Fruit fly (Drosophila melanogaster) whole organism, embryonic: Measurements from ENCODE around the gene CG43658.
A peak's percentile ranks its signal among the peaks of the same experiment; 100 is the strongest.

Source experiments
- Antp ChIP-seq: fragments of 200-800 bp; sonication (Bioruptor generic); optimal IDR thresholded peaks from 3 replicates; lab custom pipeline; 2016; ENCODE audit warnings: missing biosample characterization, missing genetic modification characterization
- BEAF-32 ChIP-seq: fragments of 200-800 bp; sonication (Bioruptor generic); optimal IDR thresholded peaks from 3 replicates; lab custom pipeline; 2017; ENCODE audit warnings: missing biosample characterization, missing genetic modification characterization, mild to moderate bottlenecking, moderate library complexity, missing genetic modification reagents
- CG11085 ChIP-seq: fragments of 200-800 bp; sonication (Bioruptor generic); IDR thresholded peaks from 2 replicates; pipeline ENCODE4 v1.3.6; 2022; ENCODE audit warnings: missing biosample characterization, missing genetic modification characterization
- CG11504 ChIP-seq: fragments of 200-800 bp; sonication (Bioruptor generic); optimal IDR thresholded peaks from 3 replicates; lab custom pipeline; 2019; ENCODE audit warnings: missing biosample characterization, mild to moderate bottlenecking, missing genetic modification characterization, moderate library complexity
- CG12104 ChIP-seq: fragments of 200-800 bp; sonication (Bioruptor generic); optimal IDR thresholded peaks from 3 replicates; lab custom pipeline; 2016; ENCODE audit warnings: missing biosample characterization, missing genetic modification characterization
- CG12219 ChIP-seq: fragments of 200-800 bp; sonication (Bioruptor generic); optimal IDR thresholded peaks from 3 replicates; lab custom pipeline; 2018; ENCODE audit warnings: missing biosample characterization, mild to moderate bottlenecking, missing genetic modification characterization
- CG1529 ChIP-seq: fragments of 200-800 bp; sonication (Bioruptor generic); optimal IDR thresholded peaks from 3 replicates; lab custom pipeline; 2018; ENCODE audit warnings: missing biosample characterization, missing genetic modification characterization
- CG15514 ChIP-seq: fragments of 200-800 bp; sonication (Bioruptor generic); optimal IDR thresholded peaks from 3 replicates; lab custom pipeline; 2017; ENCODE audit warnings: missing biosample characterization, missing genetic modification characterization, mild to moderate bottlenecking, moderate library complexity, missing genetic modification reagents
- CG1602 ChIP-seq: fragments of 200-800 bp; sonication (Bioruptor generic); optimal IDR thresholded peaks from 3 replicates; lab custom pipeline; 2016; ENCODE audit warnings: missing biosample characterization, missing genetic modification characterization
- CG1647 ChIP-seq: fragments of 200-800 bp; sonication (Bioruptor generic); optimal IDR thresholded peaks from 3 replicates; lab custom pipeline; 2016; ENCODE audit warnings: missing biosample characterization, missing genetic modification characterization
- CG17361 ChIP-seq: fragments of 200-800 bp; sonication (Bioruptor generic); IDR thresholded peaks from 3 replicates; pipeline ENCODE4 v1.3.6; 2022; ENCODE audit warnings: missing biosample characterization, missing genetic modification characterization
- CG2120 ChIP-seq: fragments of 200-800 bp; sonication (Bioruptor generic); optimal IDR thresholded peaks from 3 replicates; lab custom pipeline; 2016; ENCODE audit warnings: missing biosample characterization, missing genetic modification characterization
- CG30403 ChIP-seq: fragments of 200-800 bp; sonication (Bioruptor generic); optimal IDR thresholded peaks from 3 replicates; lab custom pipeline; 2016; ENCODE audit warnings: missing biosample characterization, missing genetic modification characterization
- CG4282 ChIP-seq: fragments of 200-800 bp; sonication (Bioruptor generic); optimal IDR thresholded peaks from 2 replicates; lab custom pipeline; 2016; ENCODE audit warnings: missing biosample characterization, missing genetic modification characterization
- CG4328 ChIP-seq: fragments of 200-800 bp; sonication (Bioruptor generic); optimal IDR thresholded peaks from 3 replicates; lab custom pipeline; 2017; ENCODE audit warnings: missing biosample characterization, missing genetic modification reagents, missing genetic modification characterization
- CG4404 ChIP-seq: fragments of 200-800 bp; sonication (Bioruptor generic); IDR thresholded peaks from 2 replicates; pipeline ENCODE4 v1.3.6; 2022; ENCODE audit warnings: missing biosample characterization, missing genetic modification characterization
- CG4730 ChIP-seq: fragments of 200-800 bp; sonication (Bioruptor generic); IDR thresholded peaks from 2 replicates; pipeline ENCODE4 v1.3.6; 2022; ENCODE audit warnings: missing biosample characterization, missing genetic modification characterization
- CG4820 ChIP-seq: fragments of 200-800 bp; sonication (Bioruptor generic); optimal IDR thresholded peaks from 3 replicates; lab custom pipeline; 2016; ENCODE audit warnings: missing biosample characterization, missing genetic modification characterization
- CG7928 ChIP-seq: fragments of 200-800 bp; sonication (Bioruptor generic); optimal IDR thresholded peaks from 2 replicates; lab custom pipeline; 2017; ENCODE audit warnings: missing biosample characterization, mild to moderate bottlenecking, missing genetic modification characterization
- CG8388 ChIP-seq: fragments of 200-800 bp; sonication (Bioruptor generic); optimal IDR thresholded peaks from 2 replicates; lab custom pipeline; 2019; ENCODE audit warnings: missing biosample characterization, mild to moderate bottlenecking, missing genetic modification characterization, moderate library complexity
- CrebB ChIP-seq: fragments of 200-800 bp; sonication (Bioruptor generic); optimal IDR thresholded peaks from 3 replicates; lab custom pipeline; 2018; ENCODE audit warnings: missing biosample characterization, mild to moderate bottlenecking, missing genetic modification characterization
- Drgx ChIP-seq: fragments of 200-800 bp; sonication (Bioruptor generic); IDR thresholded peaks from 2 replicates; pipeline ENCODE4 v1.3.6; 2022; ENCODE audit warnings: missing biosample characterization, missing genetic modification characterization
- Eip74EF ChIP-seq, 2 experiments: fragments of 200-800 bp in 1 of 2; fragments of >200 bp in 1 of 2; sonication (Bioruptor generic) in 1 of 2; optimal IDR thresholded peaks; 2 replicates each; lab custom pipeline; 2017 to 2019; ENCODE audit warnings: missing biosample characterization in 2 of 2, missing genetic modification characterization in 2 of 2, mild to moderate bottlenecking in 1 of 2, moderate library complexity in 1 of 2
- HHEX ChIP-seq: fragments of 200-800 bp; sonication (Bioruptor generic); optimal IDR thresholded peaks from 3 replicates; lab custom pipeline; 2017; ENCODE audit warnings: missing biosample characterization, mild to moderate bottlenecking, missing genetic modification characterization, missing genetic modification reagents
- Lhr ChIP-seq: fragments of 200-800 bp; sonication (Bioruptor generic); optimal IDR thresholded peaks from 3 replicates; lab custom pipeline; 2017; ENCODE audit warnings: mild to moderate bottlenecking, missing biosample characterization, missing genetic modification reagents, missing genetic modification characterization
- MBD-R2 ChIP-seq: fragments of 200-800 bp; sonication (Bioruptor generic); IDR thresholded peaks from 2 replicates; pipeline ENCODE4 v1.3.6; 2022; ENCODE audit warnings: missing biosample characterization, missing genetic modification characterization
- Mrtf ChIP-seq: fragments of 200-800 bp; sonication (Bioruptor generic); IDR thresholded peaks from 3 replicates; pipeline ENCODE4 v1.3.6; 2022; ENCODE audit warnings: missing biosample characterization, missing genetic modification characterization
- Neu2 ChIP-seq: fragments of 200-800 bp; sonication (Bioruptor generic); optimal IDR thresholded peaks from 3 replicates; lab custom pipeline; 2016; ENCODE audit warnings: missing biosample characterization, missing genetic modification characterization, borderline replicate concordance
- Oaz ChIP-seq: fragments of 200-800 bp; sonication (Bioruptor generic); IDR thresholded peaks from 2 replicates; pipeline ENCODE4 v1.3.6; 2022; ENCODE audit warnings: missing biosample characterization, missing genetic modification characterization
- Oli ChIP-seq: fragments of 200-800 bp; sonication (Bioruptor generic); optimal IDR thresholded peaks from 2 replicates; lab custom pipeline; 2018; ENCODE audit warnings: missing biosample characterization, mild to moderate bottlenecking, missing genetic modification characterization, moderate library complexity
- Ravus ChIP-seq: fragments of 200-800 bp; sonication (Bioruptor generic); IDR thresholded peaks from 2 replicates; pipeline ENCODE4 v1.3.6; 2022; ENCODE audit warnings: missing biosample characterization, missing genetic modification characterization
- Sry-δ ChIP-seq: fragments of 200-800 bp; sonication (Bioruptor generic); optimal IDR thresholded peaks from 2 replicates; lab custom pipeline; 2016; ENCODE audit warnings: missing biosample characterization, missing genetic modification characterization
- Stat92E ChIP-seq, 3 experiments: fragments of >200 bp in 2 of 3; fragments of 200-800 bp in 1 of 3; sonication (Bioruptor generic) in 1 of 3; optimal IDR thresholded peaks; 2 replicates each; lab custom pipeline; 2017 to 2019; ENCODE audit warnings: missing biosample characterization in 3 of 3, missing genetic modification characterization in 3 of 3, mild to moderate bottlenecking in 1 of 3, moderate library complexity in 1 of 3
- Taf1 ChIP-seq: fragments of 200-800 bp; sonication (Bioruptor generic); IDR thresholded peaks from 2 replicates; pipeline ENCODE4 v1.3.6; 2022; ENCODE audit warnings: missing biosample characterization, missing genetic modification characterization
- az2 ChIP-seq: fragments of 200-800 bp; sonication (Bioruptor generic); optimal IDR thresholded peaks from 3 replicates; lab custom pipeline; 2016; ENCODE audit warnings: missing biosample characterization, missing genetic modification characterization
- bowl ChIP-seq: fragments of 200-800 bp; sonication (Bioruptor generic); IDR thresholded peaks from 2 replicates; pipeline ENCODE4 v1.3.6; 2022; ENCODE audit warnings: missing biosample characterization, missing genetic modification characterization
- gcm ChIP-seq: fragments of 200-800 bp; sonication (Bioruptor generic); optimal IDR thresholded peaks from 2 replicates; lab custom pipeline; 2019; ENCODE audit warnings: missing biosample characterization, mild to moderate bottlenecking, missing genetic modification characterization, moderate library complexity
- knrl ChIP-seq: fragments of 200-800 bp; sonication (Bioruptor generic); IDR thresholded peaks from 3 replicates; pipeline ENCODE4 v1.3.6; 2022; ENCODE audit warnings: missing biosample characterization, missing genetic modification characterization; ENCODE audit not compliant: partially characterized antibody
- nerfin-1 ChIP-seq: fragments of 200-800 bp; sonication (Bioruptor generic); optimal IDR thresholded peaks from 3 replicates; lab custom pipeline; 2019; ENCODE audit warnings: missing biosample characterization, mild to moderate bottlenecking, missing genetic modification characterization, moderate library complexity
- org-1 ChIP-seq: fragments of 200-800 bp; sonication (Bioruptor generic); optimal IDR thresholded peaks from 2 replicates; lab custom pipeline; 2017; ENCODE audit warnings: missing biosample characterization, missing genetic modification characterization
- sob ChIP-seq: fragments of 200-800 bp; sonication (Bioruptor generic); IDR thresholded peaks from 2 replicates; pipeline ENCODE4 v1.3.6; 2022; ENCODE audit warnings: missing biosample characterization, missing genetic modification characterization
- stc ChIP-seq: fragments of 200-800 bp; sonication (Bioruptor generic); IDR thresholded peaks from 2 replicates; pipeline ENCODE4 v1.3.6; 2022; ENCODE audit warnings: missing biosample characterization, missing genetic modification characterization
- tll ChIP-seq, 2 experiments: fragments of 200-800 bp in 1 of 2; fragments of >200 bp in 1 of 2; sonication (Bioruptor generic) in 1 of 2; optimal IDR thresholded peaks; 2 replicates each; lab custom pipeline; 2017 to 2019; ENCODE audit warnings: missing biosample characterization in 2 of 2, missing genetic modification characterization in 2 of 2, mild to moderate bottlenecking in 1 of 2, moderate library complexity in 1 of 2
- tup ChIP-seq: fragments of 200-800 bp; sonication (Bioruptor generic); optimal IDR thresholded peaks from 2 replicates; lab custom pipeline; 2016; ENCODE audit warnings: missing biosample characterization, mild to moderate bottlenecking, missing genetic modification characterization, moderate library complexity
- wdn ChIP-seq: fragments of 200-800 bp; sonication (Bioruptor generic); IDR thresholded peaks from 2 replicates; pipeline ENCODE4 v1.3.6; 2022; ENCODE audit warnings: missing biosample characterization, missing genetic modification characterization

CG43658 gene

dm6 chrX:17578124-17578523, 17.1 kb upstream of the CG43658 start (continued):
- TF ChIP-seq HHEX (GFP tag; lab: Kevin White, UChicago) (no peak), CrebB (no peak), Ravus (GFP tag; lab: Robert Waterston, UW) (no peak), CG4328 (GFP tag; lab: Kevin White, UChicago) (no peak), CG30403 (peak; percentile 33), MBD-R2 (GFP tag; lab: Robert Waterston, UW) (no peak), gcm (GFP tag; lab: Kevin White, UChicago) (no peak), Taf1 (GFP tag; lab: Robert Waterston, UW) (no peak), sob (no peak), bowl (GFP tag; lab: Robert Waterston, UW) (no peak), nerfin-1 (peak; percentile 8), az2 (GFP tag; lab: Kevin White, UChicago) (no peak), knrl (GFP tag; lab: Robert Waterston, UW) (no peak), Eip74EF (GFP tag; optimal IDR thresholded peaks at IDR 0.05; lab: Kevin White, UChicago) (no peak), CG4282 (GFP tag; lab: Kevin White, UChicago) (no peak), Antp (GFP tag; lab: Kevin White, UChicago) (no peak), Drgx (no peak), Oli (peak; percentile 25), CG2120 (GFP tag; lab: Kevin White, UChicago) (peak; percentile 39), Oaz (GFP tag; lab: Robert Waterston, UW) (no peak), CG11085 (no peak), CG12104 (GFP tag; lab: Kevin White, UChicago) (no peak), tup (no peak), CG4404 (no peak), Lhr (GFP tag; lab: Kevin White, UChicago) (no peak), CG15514 (GFP tag; lab: Kevin White, UChicago) (no peak), CG1602 (GFP tag; lab: Kevin White, UChicago) (no peak), CG1529 (GFP tag; lab: Kevin White, UChicago) (no peak), CG4820 (GFP tag; lab: Kevin White, UChicago) (no peak), Stat92E (GFP tag; optimal IDR thresholded peaks at IDR 0.05; lab: Kevin White, UChicago) (no peak), CG4730 (GFP tag; lab: Robert Waterston, UW) (no peak), Sry-δ (GFP tag; lab: Kevin White, UChicago) (no peak), Neu2 (GFP tag; lab: Kevin White, UChicago) (no peak), CG11504 (tag; lab: Kevin White, UChicago) (peak; percentile 48), CG12219 (GFP tag; lab: Kevin White, UChicago) (no peak), stc (no peak), tll (GFP tag; optimal IDR thresholded peaks at IDR 0.05; lab: Kevin White, UChicago) (no peak), Mrtf (GFP tag; lab: Robert Waterston, UW) (0 out of 3 replicates have a peak, but pooled peaks have one; percentile 50), CG8388 (GFP tag; lab: Kevin White, UChicago) (peak; percentile 37), org-1 (GFP tag; lab: Kevin White, UChicago) (no peak), CG17361 (peak; percentile 54; the same call in 1 of the 3 replicates), CG7928 (GFP tag; lab: Kevin White, UChicago) (no peak), BEAF-32 (GFP tag; lab: Kevin White, UChicago) (no peak), CG1647 (GFP tag; lab: Kevin White, UChicago) (no peak), wdn (GFP tag; lab: Robert Waterston, UW) (no peak)
